Worm (Caenorhabditis elegans) whole organism, L3 larva: ENCODE results near the gene eor-1.
A peak's percentile ranks its signal among the peaks of the same experiment; 100 is the strongest.

Experiments
- R02D3.7 ChIP-seq: fragments of 150-350 bp; optimal IDR thresholded peaks from 2 replicates; lab custom pipeline; 2014; ENCODE audit warnings: missing biosample characterization, missing genetic modification characterization
- ZK546.5 ChIP-seq: sonication (generic microtip); optimal IDR thresholded peaks from 2 replicates; lab custom pipeline; 2017; ENCODE audit warnings: missing biosample characterization, missing genetic modification characterization
- aly-2 ChIP-seq: fragments of 150-350 bp; optimal IDR thresholded peaks from 2 replicates; lab custom pipeline; 2014; ENCODE audit warnings: missing biosample characterization, missing genetic modification characterization
- ama-1 ChIP-seq: fragments of 150-350 bp; optimal IDR thresholded peaks from 2 replicates; lab custom pipeline; 2018
- ceh-16 ChIP-seq: sonication (generic microtip); optimal IDR thresholded peaks from 2 replicates; lab custom pipeline; 2017; ENCODE audit warnings: missing biosample characterization, missing genetic modification characterization
- ceh-28 ChIP-seq: fragments of 150-350 bp; optimal IDR thresholded peaks from 2 replicates; lab custom pipeline; 2014; ENCODE audit warnings: missing biosample characterization, missing genetic modification reagents, missing genetic modification characterization
- ceh-82 ChIP-seq: fragments of 150-350 bp; optimal IDR thresholded peaks from 2 replicates; lab custom pipeline; 2014; ENCODE audit warnings: missing biosample characterization, missing genetic modification characterization
- ceh-9 ChIP-seq: sonication (generic microtip); optimal IDR thresholded peaks from 2 replicates; lab custom pipeline; 2018; ENCODE audit warnings: missing biosample characterization, missing genetic modification characterization
- daf-12 ChIP-seq: fragments of 150-350 bp; optimal IDR thresholded peaks from 2 replicates; lab custom pipeline; 2014; ENCODE audit warnings: missing biosample characterization, missing genetic modification reagents, missing genetic modification characterization
- egl-27 ChIP-seq: sonication (generic microtip); optimal IDR thresholded peaks from 4 replicates; lab custom pipeline; 2017; ENCODE audit warnings: missing biosample characterization, missing genetic modification reagents, missing genetic modification characterization
- egl-5 ChIP-seq: fragments of 150-350 bp; optimal IDR thresholded peaks from 2 replicates; lab custom pipeline; 2017; ENCODE audit warnings: missing biosample characterization, missing genetic modification reagents, missing genetic modification characterization, inconsistent platforms
- elt-1 ChIP-seq: fragments of 150-350 bp; optimal IDR thresholded peaks from 2 replicates; lab custom pipeline; 2014; ENCODE audit warnings: missing biosample characterization, missing genetic modification characterization
- elt-2 ChIP-seq: sonication (generic microtip); optimal IDR thresholded peaks from 2 replicates; lab custom pipeline; 2016; ENCODE audit warnings: missing genetic modification reagents, mild to moderate bottlenecking, missing genetic modification characterization, missing compliant biosample characterization
- elt-3 ChIP-seq, 3 experiments: fragments of 150-350 bp in 1 of 3; sonication (generic microtip) in 2 of 3; optimal IDR thresholded peaks; 2 replicates in 2 of 3; 4 replicates in 1 of 3; lab custom pipeline; 2014 to 2017; ENCODE audit warnings: missing biosample characterization in 3 of 3, missing genetic modification characterization in 3 of 3
- eor-1 ChIP-seq, 2 experiments: fragments of 150-350 bp; optimal IDR thresholded peaks; 2 replicates each; lab custom pipeline; 2014 to 2018; ENCODE audit warnings: missing biosample characterization in 2 of 2, missing genetic modification characterization in 2 of 2
- fkh-10 ChIP-seq: sonication (generic microtip); optimal IDR thresholded peaks from 2 replicates; lab custom pipeline; 2017; ENCODE audit warnings: missing biosample characterization, missing genetic modification reagents, missing genetic modification characterization
- fkh-2 ChIP-seq: fragments of 150-350 bp; optimal IDR thresholded peaks from 2 replicates; lab custom pipeline; 2014; ENCODE audit warnings: missing biosample characterization, missing genetic modification reagents, missing genetic modification characterization
- fos-1 ChIP-seq: fragments of 150-350 bp; optimal IDR thresholded peaks from 2 replicates; lab custom pipeline; 2014; ENCODE audit warnings: missing biosample characterization, missing genetic modification characterization
- hmg-11 ChIP-seq: sonication (generic microtip); optimal IDR thresholded peaks from 2 replicates; lab custom pipeline; 2016; ENCODE audit warnings: missing genetic modification characterization, missing compliant biosample characterization
- jun-1 ChIP-seq: fragments of 150-350 bp; optimal IDR thresholded peaks from 2 replicates; lab custom pipeline; 2014; ENCODE audit warnings: missing biosample characterization, missing genetic modification reagents, missing genetic modification characterization
- lin-15B ChIP-seq: fragments of 150-350 bp; optimal IDR thresholded peaks from 2 replicates; lab custom pipeline; 2014; ENCODE audit warnings: missing biosample characterization, missing genetic modification characterization
- lin-39 ChIP-seq: fragments of 150-350 bp; optimal IDR thresholded peaks from 2 replicates; lab custom pipeline; 2018; ENCODE audit warnings: missing biosample characterization, missing genetic modification reagents, missing genetic modification characterization
- mdl-1 ChIP-seq: fragments of 150-350 bp; optimal IDR thresholded peaks from 2 replicates; lab custom pipeline; 2014; ENCODE audit warnings: missing biosample characterization, missing genetic modification characterization
- mml-1 ChIP-seq: fragments of 150-350 bp; sonication (generic microtip); optimal IDR thresholded peaks from 3 replicates; lab custom pipeline; 2014; ENCODE audit warnings: missing biosample characterization, missing genetic modification characterization
- nhr-11 ChIP-seq: fragments of 150-350 bp; optimal IDR thresholded peaks from 2 replicates; lab custom pipeline; 2014; ENCODE audit warnings: missing biosample characterization, missing genetic modification characterization
- nhr-12 ChIP-seq: fragments of 150-350 bp; optimal IDR thresholded peaks from 2 replicates; lab custom pipeline; 2014; ENCODE audit warnings: missing biosample characterization, missing genetic modification characterization
- nhr-23 ChIP-seq: fragments of 150-350 bp; optimal IDR thresholded peaks from 2 replicates; lab custom pipeline; 2014; ENCODE audit warnings: missing biosample characterization, missing genetic modification reagents, missing genetic modification characterization
- nhr-237 ChIP-seq: fragments of 150-350 bp; optimal IDR thresholded peaks from 2 replicates; lab custom pipeline; 2014; ENCODE audit warnings: missing biosample characterization, missing genetic modification characterization
- nhr-25 ChIP-seq: sonication (generic microtip); optimal IDR thresholded peaks from 2 replicates; lab custom pipeline; 2017; ENCODE audit warnings: missing biosample characterization, missing genetic modification characterization
- nhr-28 ChIP-seq: fragments of 150-350 bp; optimal IDR thresholded peaks from 2 replicates; lab custom pipeline; 2014; ENCODE audit warnings: missing biosample characterization, missing genetic modification characterization
- nhr-43 ChIP-seq: sonication (generic microtip); optimal IDR thresholded peaks from 2 replicates; lab custom pipeline; 2016; ENCODE audit warnings: mild to moderate bottlenecking, missing genetic modification characterization, missing compliant biosample characterization; ENCODE audit not compliant: poor library complexity, severe bottlenecking
- nhr-67 ChIP-seq: fragments of 150-350 bp; optimal IDR thresholded peaks from 2 replicates; lab custom pipeline; 2014; ENCODE audit warnings: missing biosample characterization, missing genetic modification characterization
- nhr-76 ChIP-seq: fragments of 150-350 bp; sonication (generic microtip); optimal IDR thresholded peaks from 5 replicates; lab custom pipeline; 2014; ENCODE audit warnings: missing biosample characterization, missing genetic modification characterization
- pha-4 ChIP-seq: fragments of 150-350 bp; optimal IDR thresholded peaks from 2 replicates; lab custom pipeline; 2014; ENCODE audit warnings: missing biosample characterization, missing genetic modification reagents, missing genetic modification characterization
- pqm-1 ChIP-seq: fragments of 150-350 bp; optimal IDR thresholded peaks from 2 replicates; lab custom pipeline; 2017; ENCODE audit warnings: missing biosample characterization, missing genetic modification characterization, inconsistent platforms
- sea-2 ChIP-seq: fragments of 150-350 bp; sonication (generic microtip); optimal IDR thresholded peaks from 4 replicates; lab custom pipeline; 2014; ENCODE audit warnings: missing biosample characterization, missing genetic modification reagents, missing genetic modification characterization
- skn-1 ChIP-seq: fragments of 150-350 bp; optimal IDR thresholded peaks from 2 replicates; lab custom pipeline; 2014; ENCODE audit warnings: missing biosample characterization, missing genetic modification characterization
- snpc-4 ChIP-seq: fragments of 150-350 bp; optimal IDR thresholded peaks from 2 replicates; lab custom pipeline; 2014; ENCODE audit warnings: missing biosample characterization, missing genetic modification characterization
- tbx-2 ChIP-seq: sonication (generic microtip); optimal IDR thresholded peaks from 2 replicates; lab custom pipeline; 2016; ENCODE audit warnings: mild to moderate bottlenecking, missing genetic modification characterization, missing compliant biosample characterization
- unc-39 ChIP-seq: sonication (generic microtip); optimal IDR thresholded peaks from 4 replicates; lab custom pipeline; 2017; ENCODE audit warnings: missing biosample characterization, missing genetic modification characterization
- unc-62 ChIP-seq: fragments of 150-350 bp; sonication (generic microtip); optimal IDR thresholded peaks from 4 replicates; lab custom pipeline; 2014; ENCODE audit warnings: missing biosample characterization, missing genetic modification reagents, missing genetic modification characterization
- ztf-11 ChIP-seq: fragments of 150-350 bp; optimal IDR thresholded peaks from 2 replicates; lab custom pipeline; 2014; ENCODE audit warnings: missing biosample characterization, missing genetic modification characterization
- ztf-4 ChIP-seq: fragments of 150-350 bp; optimal IDR thresholded peaks from 2 replicates; lab custom pipeline; 2014; ENCODE audit warnings: missing biosample characterization, missing genetic modification characterization

The eor-1 gene

ce11 chrIV:4821054-4821453 lies 22.1 kb upstream of the eor-1 start, which contains the start of gene H06H21.8:
H06H21.8 (minus strand) TSS chrIV:4821131.
- TF ChIP-seq elt-2 (tag; lab: Kevin White, UChicago) (peak; percentile 80), pqm-1 (tag; lab: Kevin White, UChicago) (peak; percentile 69), snpc-4 (tag; lab: Kevin White, UChicago) (no peak), fkh-2 (tag; lab: Kevin White, UChicago) (no peak), pha-4 (no peak), mdl-1 (tag; lab: Kevin White, UChicago) (no peak), ZK546.5 (tag; lab: Kevin White, UChicago) (no peak)

DNA sequence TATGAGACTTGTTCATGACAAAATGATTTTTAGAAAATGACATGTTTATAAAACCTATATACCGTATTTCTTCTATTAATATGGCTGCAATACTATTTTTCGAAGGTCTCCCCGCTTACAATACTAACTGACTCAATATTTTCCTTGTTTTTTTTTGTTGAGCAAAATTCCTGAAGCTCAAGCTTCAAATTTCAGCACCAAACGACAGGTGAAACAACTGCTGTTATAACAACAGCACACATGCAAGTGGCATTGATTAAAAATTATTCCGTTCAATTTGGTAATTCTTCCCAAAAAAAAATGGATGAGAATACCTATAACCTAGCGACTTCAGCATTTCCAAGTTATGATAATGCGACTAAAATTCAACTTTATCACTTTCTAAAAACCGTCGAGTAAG lies 15.2 kb upstream of the eor-1 start, which contains the start of gene srw-94:
Gene srw-94 (plus strand): TSS at position 301 of the 400 bp plus-strand sequence.
- TF ChIP-seq tbx-2 (tag; lab: Kevin White, UChicago), result no peak
- no peak for TF ChIP-seq snpc-4 (tag; lab: Kevin White, UChicago)
- TF ChIP-seq hmg-11 (tag; lab: Kevin White, UChicago), result no peak
- no peak for TF ChIP-seq nhr-11 (tag; lab: Kevin White, UChicago)
- no peak for TF ChIP-seq ceh-82 (tag; lab: Kevin White, UChicago)
- no peak for TF ChIP-seq nhr-76 (tag; lab: Kevin White, UChicago)
- no peak for TF ChIP-seq nhr-43
- TF ChIP-seq egl-27 (tag; lab: Kevin White, UChicago), result no peak
- TF ChIP-seq R02D3.7, result no peak
- TF ChIP-seq ceh-16 (tag; lab: Kevin White, UChicago), result no peak
- no peak for TF ChIP-seq aly-2 (tag; lab: Kevin White, UChicago)
- TF ChIP-seq daf-12 (tag; lab: Kevin White, UChicago), result no peak
- TF ChIP-seq unc-39 (tag; lab: Kevin White, UChicago), result no peak
- TF ChIP-seq mml-1 (tag; lab: Kevin White, UChicago), result no peak
- no peak for TF ChIP-seq elt-1 (tag; lab: Kevin White, UChicago)
- TF ChIP-seq ztf-11, result no peak

ce11 chrIV:4811863-4812262 lies 12.9 kb upstream of the eor-1 start, which contains the start of gene srw-95:
srw-95 (plus strand) TSS chrIV:4812075.
- TF ChIP-seq hmg-11 (tag; lab: Kevin White, UChicago), result no peak
- no peak for TF ChIP-seq nhr-43
- no peak for TF ChIP-seq ztf-11
- TF ChIP-seq lin-15B (tag; lab: Kevin White, UChicago), result no peak
- TF ChIP-seq sea-2 (GFP tag; lab: Kevin White, UChicago), result no peak
- no peak for TF ChIP-seq snpc-4 (tag; lab: Kevin White, UChicago)
- TF ChIP-seq nhr-23, result no peak
- TF ChIP-seq jun-1 (tag; lab: Kevin White, UChicago), result no peak
- no peak for TF ChIP-seq ceh-28 (tag; lab: Kevin White, UChicago)
- TF ChIP-seq nhr-67 (tag; lab: Kevin White, UChicago), result no peak
- no peak for TF ChIP-seq elt-3 (tag; optimal IDR thresholded peaks at IDR 0.05; lab: Kevin White, UChicago)
- TF ChIP-seq nhr-25 (tag; lab: Kevin White, UChicago), result no peak
- TF ChIP-seq ceh-9 (tag; lab: Kevin White, UChicago), result no peak
- no peak for TF ChIP-seq egl-5
- no peak for TF ChIP-seq nhr-28 (tag; lab: Kevin White, UChicago)
- TF ChIP-seq fkh-10 (GFP tag; lab: Kevin White, UChicago), result no peak
- TF ChIP-seq aly-2 (tag; lab: Kevin White, UChicago), result no peak
- no peak for TF ChIP-seq pha-4
- no peak for TF ChIP-seq fos-1 (tag; lab: Kevin White, UChicago)
- TF ChIP-seq unc-39 (tag; lab: Kevin White, UChicago), result no peak

DNA sequence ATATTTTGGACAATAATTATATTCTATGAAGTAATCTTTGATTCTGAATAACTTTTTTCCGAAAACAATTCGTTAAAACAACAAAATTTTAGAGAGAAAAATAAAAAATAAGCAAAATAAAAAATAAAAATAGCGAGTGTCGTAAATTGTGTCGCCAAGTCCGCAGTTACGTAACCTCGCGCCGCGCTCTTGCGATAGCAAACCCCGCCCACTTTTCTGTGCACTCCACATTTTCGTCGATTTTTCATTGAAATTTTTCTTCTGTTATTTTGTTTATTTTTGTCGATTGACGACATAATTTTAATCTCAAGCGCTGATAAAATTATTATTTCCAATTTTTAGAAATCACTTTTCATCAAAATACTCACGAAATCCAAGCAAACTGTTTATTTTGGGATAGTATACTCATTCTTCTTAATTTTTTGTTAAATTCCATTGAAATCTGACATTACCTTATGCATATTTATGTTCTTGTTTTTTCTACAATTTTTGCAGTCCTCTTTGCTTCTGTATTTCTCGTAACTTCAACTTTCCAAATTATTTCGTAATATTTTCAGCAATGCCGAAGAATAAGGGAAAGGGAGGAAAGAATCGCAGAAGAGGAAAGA lies 11.5 kb upstream of the eor-1 start, which contains the start of gene eif-1.A:
Gene eif-1.A (plus strand): TSS at position 558 of the 608 bp plus-strand sequence.
- TF ChIP-seq unc-39 (tag; lab: Kevin White, UChicago) (no peak), pha-4 (no peak), eor-1 (tag; optimal IDR thresholded peaks at IDR 0.05; lab: Kevin White, UChicago) (no peak), unc-62 (GFP tag; lab: Kevin White, UChicago) (no peak), ceh-82 (tag; lab: Kevin White, UChicago) (no peak), nhr-12 (no peak), mdl-1 (tag; lab: Kevin White, UChicago) (no peak), tbx-2 (tag; lab: Kevin White, UChicago) (no peak), fkh-2 (tag; lab: Kevin White, UChicago) (no peak), nhr-28 (tag; lab: Kevin White, UChicago) (no peak), skn-1 (tag; lab: Kevin White, UChicago) (no peak), ceh-9 (tag; lab: Kevin White, UChicago) (no peak), lin-39 (tag; lab: Kevin White, UChicago) (peak; percentile 72), egl-5 (no peak), nhr-237 (no peak), fkh-10 (GFP tag; lab: Kevin White, UChicago) (no peak), ceh-16 (tag; lab: Kevin White, UChicago) (no peak), elt-1 (tag; lab: Kevin White, UChicago) (no peak), nhr-76 (tag; lab: Kevin White, UChicago) (no peak), nhr-11 (tag; lab: Kevin White, UChicago) (no peak), nhr-67 (tag; lab: Kevin White, UChicago) (no peak), ama-1 (no peak), fos-1 (tag; lab: Kevin White, UChicago) (no peak), elt-3 (tag; optimal IDR thresholded peaks at IDR 0.05; lab: Kevin White, UChicago) (no peak), jun-1 (tag; lab: Kevin White, UChicago) (no peak), sea-2 (GFP tag; lab: Kevin White, UChicago) (no peak), daf-12 (tag; lab: Kevin White, UChicago) (no peak), elt-2 (tag; lab: Kevin White, UChicago) (peak; percentile 11), ztf-11 (no peak), aly-2 (tag; lab: Kevin White, UChicago) (no peak), ztf-4 (tag; lab: Kevin White, UChicago) (no peak), ceh-28 (tag; lab: Kevin White, UChicago) (no peak)
